Fruit fly (Drosophila melanogaster): ENCODE results near the gene ArgRS.

Gene ArgRS

DNA sequence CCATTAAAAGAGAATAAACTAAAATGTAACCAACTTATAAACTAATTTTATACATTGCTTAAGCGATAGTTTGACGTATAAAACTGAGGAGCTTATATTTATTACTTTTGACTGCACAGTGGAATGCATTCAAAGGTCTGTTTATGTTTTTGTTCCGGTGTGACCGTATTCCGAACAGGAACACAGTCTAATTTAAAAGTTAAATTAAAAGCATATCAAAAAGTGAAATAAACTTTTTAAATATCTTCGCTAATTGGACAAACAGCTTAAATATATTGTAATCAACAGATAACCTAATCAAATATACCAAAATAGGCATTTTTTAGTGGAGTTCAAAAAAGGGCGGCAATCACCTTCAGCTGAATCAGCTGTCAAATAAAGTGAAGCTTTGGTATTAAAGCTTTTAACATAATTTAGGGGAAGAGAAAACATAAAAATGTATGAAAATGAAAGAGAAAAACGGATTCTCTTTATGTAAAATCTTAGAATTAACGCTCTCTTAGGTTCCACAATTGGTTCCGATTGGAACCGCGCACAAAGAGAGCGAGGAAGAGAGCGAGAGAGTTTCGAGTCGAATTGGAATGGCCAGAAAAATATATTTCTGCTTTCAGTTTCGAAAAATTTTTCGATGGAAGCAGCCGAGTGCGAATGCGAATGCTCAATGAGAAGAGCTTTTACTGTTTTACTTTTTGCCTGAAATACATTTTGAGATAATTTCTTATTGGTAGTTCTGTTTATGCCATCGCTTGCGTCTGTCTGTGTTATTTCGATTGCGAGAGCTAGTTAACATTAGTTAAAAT, 40.0 kb downstream of the ArgRS start, which contains the start of the genes PGRP-LE and sd (continued):
- TF ChIP-seq insv (GFP tag; optimal IDR thresholded peaks at IDR 0.05): peak; percentile 48 to 92
- TF ChIP-seq sna (GFP tag; IDR thresholded peaks at IDR 0.05; ENCODE audit: partially characterized antibody): no peak
- TF ChIP-seq lbe (GFP tag; optimal IDR thresholded peaks at IDR 0.05): peak; percentile 79
- peak; percentile 98 for TF ChIP-seq CG3163 (GFP tag; optimal IDR thresholded peaks at IDR 0.05)
- TF ChIP-seq lilli (GFP tag; optimal IDR thresholded peaks at IDR 0.05): peak; percentile 2
- TF ChIP-seq CG1024 (GFP tag; IDR thresholded peaks at IDR 0.05): no peak
- TF ChIP-seq CG4424 (GFP tag; optimal IDR thresholded peaks at IDR 0.05): no peak
- TF ChIP-seq CG4707 (GFP tag; optimal IDR thresholded peaks at IDR 0.05): peak; percentile 70
- TF ChIP-seq CG12071 (GFP tag; optimal IDR thresholded peaks at IDR 0.05): peak; percentile 18
- TF ChIP-seq bcd (GFP tag; optimal IDR thresholded peaks at IDR 0.05): no peak
- no peak for TF ChIP-seq CG14667 (GFP tag; IDR thresholded peaks at IDR 0.05)
- peak; percentile 8 for TF ChIP-seq mam (GFP tag; optimal IDR thresholded peaks at IDR 0.05)
- no peak for TF ChIP-seq Opbp (GFP tag; IDR thresholded peaks at IDR 0.05; ENCODE audit: partially characterized antibody)
- no peak for TF ChIP-seq CG12299 (tag; optimal IDR thresholded peaks at IDR 0.05)
- peak; percentile 11 for TF ChIP-seq CG13894 (tag; optimal IDR thresholded peaks at IDR 0.05)
- TF ChIP-seq CG15514 (GFP tag; optimal IDR thresholded peaks at IDR 0.05): peak; percentile 83
- TF ChIP-seq dan (GFP tag; IDR thresholded peaks at IDR 0.05): no peak
- TF ChIP-seq chn (GFP tag; optimal IDR thresholded peaks at IDR 0.05): no peak
- TF ChIP-seq dm (GFP tag; optimal IDR thresholded peaks at IDR 0.05): no peak
- peak; percentile 12 for TF ChIP-seq CoRest (tag; optimal IDR thresholded peaks at IDR 0.05)
- no peak for TF ChIP-seq klu (GFP tag; IDR thresholded peaks at IDR 0.05)
- TF ChIP-seq CG14710 (tag; optimal IDR thresholded peaks at IDR 0.05): no peak
- no peak for TF ChIP-seq Mad (GFP tag; optimal IDR thresholded peaks at IDR 0.05)
- peak; percentile 54; the same call in 2 of the 3 replicates for TF ChIP-seq CG34224 (GFP tag; IDR thresholded peaks at IDR 0.05; ENCODE audit: partially characterized antibody)
- TF ChIP-seq Trl (optimal IDR thresholded peaks at IDR 0.05): peak; percentile 93 to 98
- TF ChIP-seq Trl (GFP tag; optimal IDR thresholded peaks at IDR 0.05): no peak
- no peak for TF ChIP-seq so (GFP tag; IDR thresholded peaks at IDR 0.05)
- TF ChIP-seq CG32532 (GFP tag; IDR thresholded peaks at IDR 0.05): no peak
- TF ChIP-seq Dp (GFP tag; optimal IDR thresholded peaks at IDR 0.05): peak; percentile 76
- no peak for TF ChIP-seq grn (GFP tag; optimal IDR thresholded peaks at IDR 0.05)
- no peak for TF ChIP-seq CG6175 (GFP tag; IDR thresholded peaks at IDR 0.05)
- TF ChIP-seq Med (GFP tag): peak; percentile 69
- no peak for TF ChIP-seq gro (GFP tag; optimal IDR thresholded peaks at IDR 0.05)
- no peak for TF ChIP-seq seq (GFP tag; IDR thresholded peaks at IDR 0.05)
- TF ChIP-seq Blimp-1 (GFP tag; optimal IDR thresholded peaks at IDR 0.05): peak; percentile 30
- no peak for TF ChIP-seq CG2116 (GFP tag; optimal IDR thresholded peaks at IDR 0.05)
- no peak for TF ChIP-seq CG4820 (GFP tag; optimal IDR thresholded peaks at IDR 0.05)
- no peak for TF ChIP-seq MBD-R2 (GFP tag; IDR thresholded peaks at IDR 0.05)
- TF ChIP-seq abd-A (tag; optimal IDR thresholded peaks at IDR 0.05): peak; percentile 66
- TF ChIP-seq CG4360 (GFP tag; IDR thresholded peaks at IDR 0.05): no peak
- TF ChIP-seq sd (tag; optimal IDR thresholded peaks at IDR 0.05): peak; percentile 48
- no peak for TF ChIP-seq grau (tag; optimal IDR thresholded peaks at IDR 0.05)
- TF ChIP-seq Ets97D (GFP tag; optimal IDR thresholded peaks at IDR 0.05): peak; percentile 2
- TF ChIP-seq sima (GFP tag; optimal IDR thresholded peaks at IDR 0.05): no peak
- TF ChIP-seq CG16815 (GFP tag; optimal IDR thresholded peaks at IDR 0.05): no peak
- TF ChIP-seq vnd (GFP tag; IDR thresholded peaks at IDR 0.05; ENCODE audit: partially characterized antibody): no peak
- peak; percentile 16 for TF ChIP-seq CG2120 (GFP tag; optimal IDR thresholded peaks at IDR 0.05)
- peak in 1 of 3 experiments; percentile 16 for TF ChIP-seq lola (GFP tag; optimal IDR thresholded peaks at IDR 0.05)
- TF ChIP-seq CG8765 (GFP tag; IDR thresholded peaks at IDR 0.05): no peak
- no peak for TF ChIP-seq ash1 (GFP tag; optimal IDR thresholded peaks at IDR 0.05)
